Fruit fly (Drosophila melanogaster): Measurements from ENCODE around the gene escl.

The escl gene

DNA sequence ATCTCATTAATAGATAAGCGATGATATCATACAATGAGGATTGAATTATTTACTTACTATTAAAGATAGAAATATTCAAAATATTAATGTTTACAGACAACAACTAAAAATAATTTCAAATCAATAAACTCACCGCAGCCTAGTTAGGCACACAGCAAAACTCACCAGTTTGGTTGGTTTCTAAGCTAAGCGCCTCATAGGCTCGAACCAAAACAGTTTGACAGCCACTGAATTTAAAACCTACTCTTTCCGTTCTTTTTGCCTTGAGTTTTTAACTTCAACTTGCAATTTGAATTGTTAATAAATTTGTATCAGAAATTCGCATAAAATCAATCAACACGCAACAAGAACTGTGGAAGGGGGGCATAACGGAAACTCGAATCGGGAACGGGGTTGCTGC is 42.2 kb upstream of the escl start (continued):
- TF ChIP-seq E2f2 (GFP tag; IDR thresholded peaks at IDR 0.05) = peak; percentile 79
- TF ChIP-seq CG6272 (GFP tag; IDR thresholded peaks at IDR 0.05) = no peak
- no peak for TF ChIP-seq ash1 (GFP tag; optimal IDR thresholded peaks at IDR 0.05)
- no peak for TF ChIP-seq CG8290 (GFP tag; optimal IDR thresholded peaks at IDR 0.05)
- TF ChIP-seq CG8290 (tag; optimal IDR thresholded peaks at IDR 0.05) = peak in 1 of 2 experiments; percentile 7
- no peak for TF ChIP-seq gcm2 (GFP tag; optimal IDR thresholded peaks at IDR 0.05)
- peak; percentile 13 for TF ChIP-seq CG9817 (tag; optimal IDR thresholded peaks at IDR 0.05)
- TF ChIP-seq zen (tag; optimal IDR thresholded peaks at IDR 0.05) = peak; percentile 30
- no peak for TF ChIP-seq Doc2 (GFP tag; IDR thresholded peaks at IDR 0.05)
- TF ChIP-seq CG33213 (GFP tag; optimal IDR thresholded peaks at IDR 0.05) = no peak
- peak; percentile 86 for TF ChIP-seq cad (GFP tag; optimal IDR thresholded peaks at IDR 0.05)
- TF ChIP-seq Opbp (GFP tag; IDR thresholded peaks at IDR 0.05; ENCODE audit: partially characterized antibody) = peak; percentile 21; the same call in 1 of the 3 replicates
- TF ChIP-seq sens (GFP tag) = no peak
- TF ChIP-seq Ets65A (GFP tag) = peak; percentile 19
- TF ChIP-seq CG5953 (GFP tag; IDR thresholded peaks at IDR 0.05) = no peak
- TF ChIP-seq Lhr (GFP tag; optimal IDR thresholded peaks at IDR 0.05) = no peak
- no peak for TF ChIP-seq sna (GFP tag; IDR thresholded peaks at IDR 0.05; ENCODE audit: partially characterized antibody)
- TF ChIP-seq en (GFP tag; optimal IDR thresholded peaks at IDR 0.05) = no peak

DNA sequence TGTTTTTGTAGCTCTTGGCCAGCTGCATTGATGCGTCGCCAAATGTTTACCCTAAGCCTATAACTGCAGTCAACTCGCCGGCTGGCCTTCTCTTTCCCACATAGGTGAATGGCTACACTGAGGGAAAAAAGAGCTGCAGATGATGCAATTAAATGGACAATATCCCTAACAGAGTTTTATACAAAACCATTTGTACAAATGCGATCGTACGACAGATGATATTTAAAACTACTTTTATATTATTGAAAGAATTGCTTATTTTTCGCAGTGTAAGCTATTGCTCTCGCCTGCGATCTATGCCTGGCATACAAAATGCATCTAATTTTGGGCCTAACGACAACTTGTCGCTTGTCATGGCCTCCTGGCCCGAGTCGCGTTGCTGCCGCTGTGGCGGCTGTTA is 40.8 kb upstream of the escl start:
- TF ChIP-seq chinmo (GFP tag; IDR thresholded peaks at IDR 0.05; ENCODE audit: partially characterized antibody) = no peak
- TF ChIP-seq CG10654 (GFP tag; optimal IDR thresholded peaks at IDR 0.05) = peak; percentile 15
- TF ChIP-seq hkb (optimal IDR thresholded peaks at IDR 0.05) = no peak
- TF ChIP-seq hkb (GFP tag; IDR thresholded peaks at IDR 0.05) = peak; percentile 71
- no peak for TF ChIP-seq CG18764 (GFP tag; optimal IDR thresholded peaks at IDR 0.05)
- TF ChIP-seq CG11696 (GFP tag; IDR thresholded peaks at IDR 0.05) = peak; percentile 54
- TF ChIP-seq CG31224 (GFP tag; IDR thresholded peaks at IDR 0.05) = peak; percentile 38; the same call in 1 of the 2 replicates
- TF ChIP-seq nerfin-1 (tag; optimal IDR thresholded peaks at IDR 0.05) = no peak
- peak; percentile 45 for TF ChIP-seq CG12219 (GFP tag; optimal IDR thresholded peaks at IDR 0.05)
- peak; percentile 48 for TF ChIP-seq wor (GFP tag; IDR thresholded peaks at IDR 0.05)
- TF ChIP-seq D (optimal IDR thresholded peaks at IDR 0.05) = no peak
- TF ChIP-seq D (GFP tag; optimal IDR thresholded peaks at IDR 0.05) = peak; percentile 28
- peak; percentile 44 for TF ChIP-seq Oli (tag; optimal IDR thresholded peaks at IDR 0.05)
- peak; percentile 6 for TF ChIP-seq CG12155 (GFP tag; optimal IDR thresholded peaks at IDR 0.05)
- no peak for TF ChIP-seq fru (optimal IDR thresholded peaks at IDR 0.05)
- TF ChIP-seq Mad (GFP tag; optimal IDR thresholded peaks at IDR 0.05) = peak; percentile 14
- TF ChIP-seq bab2 (GFP tag; optimal IDR thresholded peaks at IDR 0.05) = peak; percentile 8
- no peak for TF ChIP-seq abd-A (tag; optimal IDR thresholded peaks at IDR 0.05)
- peak; percentile 62; the same call in 1 of the 2 replicates for TF ChIP-seq Xrp1 (GFP tag; IDR thresholded peaks at IDR 0.05)
- peak; percentile 62 for TF ChIP-seq zen (tag; optimal IDR thresholded peaks at IDR 0.05)
- TF ChIP-seq CG6689 (GFP tag; IDR thresholded peaks at IDR 0.05) = peak; percentile 56
- TF ChIP-seq CG14014 (GFP tag; IDR thresholded peaks at IDR 0.05) = peak; percentile 50; the same call in 1 of the 2 replicates
- no peak for TF ChIP-seq Poxn (GFP tag; IDR thresholded peaks at IDR 0.05)
- TF ChIP-seq CG2202 (tag; optimal IDR thresholded peaks at IDR 0.05) = no peak
- no peak for TF ChIP-seq CG8089 (GFP tag; optimal IDR thresholded peaks at IDR 0.05)
- TF ChIP-seq Blimp-1 (GFP tag; optimal IDR thresholded peaks at IDR 0.05) = peak; percentile 36
- no peak for TF ChIP-seq CG15073 (GFP tag; optimal IDR thresholded peaks at IDR 0.05)
- TF ChIP-seq HLH4C (GFP tag; IDR thresholded peaks at IDR 0.05; ENCODE audit: partially characterized antibody) = no peak
- peak; percentile 23 for TF ChIP-seq Antp (GFP tag; optimal IDR thresholded peaks at IDR 0.05)
- TF ChIP-seq CG9817 (tag; optimal IDR thresholded peaks at IDR 0.05) = peak; percentile 20
- TF ChIP-seq chn (GFP tag; optimal IDR thresholded peaks at IDR 0.05) = peak; percentile 13
- peak; percentile 15 for TF ChIP-seq CG2875 (GFP tag; optimal IDR thresholded peaks at IDR 0.05)
- TF ChIP-seq Hr51 (GFP tag; optimal IDR thresholded peaks at IDR 0.05) = peak in 1 of 2 experiments; percentile 41
- peak; percentile 18 for TF ChIP-seq CG8290 (GFP tag; optimal IDR thresholded peaks at IDR 0.05)
- peak in 1 of 2 experiments; percentile 45 for TF ChIP-seq CG8290 (tag; optimal IDR thresholded peaks at IDR 0.05)
- peak; percentile 30 to 53 for TF ChIP-seq eve (GFP tag; optimal IDR thresholded peaks at IDR 0.05)
- TF ChIP-seq Aef1 (GFP tag; IDR thresholded peaks at IDR 0.05) = no peak
- TF ChIP-seq p53 (GFP tag; optimal IDR thresholded peaks at IDR 0.05) = no peak

All from whole organism, embryonic.